Worm (Caenorhabditis elegans): ENCODE data around the gene tni-1.
A peak's percentile ranks its signal among the peaks of the same experiment; 100 is the strongest.

tni-1 gene

ce11 chrX:11364914-11365313 is 12.4 kb downstream of the tni-1 start:
- TF ChIP-seq hlh-11 (tag; optimal IDR thresholded peaks at IDR 0.05) (peak; percentile 4), lin-15B (tag; optimal IDR thresholded peaks at IDR 0.05) (no peak), nhr-102 (tag; optimal IDR thresholded peaks at IDR 0.05) (no peak), daf-19 (GFP tag; conservative IDR thresholded peaks at IDR 0.05) (no peak), nhr-28 (tag; optimal IDR thresholded peaks at IDR 0.05) (peak; percentile 51), hlh-30 (tag; optimal IDR thresholded peaks at IDR 0.05; ENCODE audit: insufficient read depth) (no peak), unc-130 (GFP tag; optimal IDR thresholded peaks at IDR 0.05) (no peak), ceh-82 (tag; optimal IDR thresholded peaks at IDR 0.05) (no peak), dve-1 (tag; optimal IDR thresholded peaks at IDR 0.05; ENCODE audit: insufficient read depth) (peak; percentile 61), unc-39 (tag; optimal IDR thresholded peaks at IDR 0.05) (no peak), php-3 (GFP tag; IDR thresholded peaks at IDR 0.05) (peak; percentile 71), daf-16 (GFP tag; optimal IDR thresholded peaks at IDR 0.05) (no peak), daf-16 (tag; optimal IDR thresholded peaks at IDR 0.05) (peak; percentile 83)

- TF ChIP-seq nhr-76 (tag; optimal IDR thresholded peaks at IDR 0.05) = no peak
Measured at ce11 chrX:11357516-11357915, 19.8 kb downstream of the tni-1 start, which contains the start of gene pgp-4. TSS of gene pgp-4 (plus strand) at chrX:11357816.

- no peak for TF ChIP-seq nhr-48 (tag; optimal IDR thresholded peaks at IDR 0.05)
- peak in 1 of 2 experiments; percentile 94 for TF ChIP-seq unc-62 (GFP tag; optimal IDR thresholded peaks at IDR 0.05 in 1 of 2)
- TF ChIP-seq unc-62 (tag; optimal IDR thresholded peaks at IDR 0.05) = no peak
Measured at ce11 chrX:11355856-11356255, 21.4 kb downstream of the tni-1 start.

- TF ChIP-seq ces-1 (GFP tag; optimal IDR thresholded peaks at IDR 0.05) = no peak
- no peak for TF ChIP-seq mep-1 (tag; optimal IDR thresholded peaks at IDR 0.05)
- no peak for TF ChIP-seq sdz-12 (GFP tag; optimal IDR thresholded peaks at IDR 0.05)
- no peak for TF ChIP-seq nhr-41 (GFP tag; IDR thresholded peaks at IDR 0.05)
- no peak for TF ChIP-seq hif-1 (tag; optimal IDR thresholded peaks at IDR 0.05)
- no peak for TF ChIP-seq ZK546.5 (tag; optimal IDR thresholded peaks at IDR 0.05)
- TF ChIP-seq pqm-1 (tag; optimal IDR thresholded peaks at IDR 0.05) = no peak
- TF ChIP-seq tag-97 (GFP tag; IDR thresholded peaks at IDR 0.05) = no peak
- TF ChIP-seq ceh-20 (GFP tag; IDR thresholded peaks at IDR 0.05) = no peak
- no peak for TF ChIP-seq egl-27 (tag; optimal IDR thresholded peaks at IDR 0.05)
- TF ChIP-seq set-16 (GFP tag; IDR thresholded peaks at IDR 0.05) = no peak
- no peak for TF ChIP-seq daf-12 (tag; optimal IDR thresholded peaks at IDR 0.05)
- TF ChIP-seq ztf-7 (tag; optimal IDR thresholded peaks at IDR 0.05) = no peak
- TF ChIP-seq lir-3 (tag; optimal IDR thresholded peaks at IDR 0.05) = no peak
- no peak for TF ChIP-seq unc-130 (GFP tag; optimal IDR thresholded peaks at IDR 0.05)
- no peak for TF ChIP-seq F49E8.2 (tag; optimal IDR thresholded peaks at IDR 0.05; ENCODE audit: borderline replicate concordance)
- TF ChIP-seq zfp-3 (GFP tag; conservative IDR thresholded peaks at IDR 0.05) = no peak
- no peak for TF ChIP-seq nhr-6 (tag; optimal IDR thresholded peaks at IDR 0.05)
- TF ChIP-seq lin-39 (tag; optimal IDR thresholded peaks at IDR 0.05) = no peak
- TF ChIP-seq nhr-25 (tag; optimal IDR thresholded peaks at IDR 0.05; ENCODE audit: borderline replicate concordance, insufficient read depth) = no peak
Measured at ce11 chrX:11351856-11352255, 25.4 kb downstream of the tni-1 start, which contains the start of gene pgp-3. TSS of gene pgp-3 (plus strand) at chrX:11352156.

- TF ChIP-seq vab-7 (GFP tag; IDR thresholded peaks at IDR 0.05) = no peak
- TF ChIP-seq nhr-41 (GFP tag; IDR thresholded peaks at IDR 0.05) = no peak
- TF ChIP-seq hlh-11 (tag; optimal IDR thresholded peaks at IDR 0.05) = peak; percentile 59
- peak; percentile 26 for TF ChIP-seq nhr-77 (tag; optimal IDR thresholded peaks at IDR 0.05)
- TF ChIP-seq dmd-6 (GFP tag; IDR thresholded peaks at IDR 0.05) = peak; percentile 55; the same call in 1 of the 2 replicates
- no peak for TF ChIP-seq ceh-20 (GFP tag; IDR thresholded peaks at IDR 0.05)
- TF ChIP-seq D1046.2 (GFP tag; IDR thresholded peaks at IDR 0.05) = no peak
- TF ChIP-seq daf-16 (GFP tag; optimal IDR thresholded peaks at IDR 0.05) = no peak
- TF ChIP-seq daf-16 (tag; optimal IDR thresholded peaks at IDR 0.05) = peak; percentile 16
- no peak for TF ChIP-seq lin-39 (tag; optimal IDR thresholded peaks at IDR 0.05)
- TF ChIP-seq ama-1 (optimal IDR thresholded peaks at IDR 0.05) = no peak
- TF ChIP-seq nhr-10 (tag; optimal IDR thresholded peaks at IDR 0.05) = no peak
- TF ChIP-seq pqm-1 (tag; optimal IDR thresholded peaks at IDR 0.05) = peak; percentile 54
- peak; percentile 97 for TF ChIP-seq nhr-28 (tag; optimal IDR thresholded peaks at IDR 0.05)
Measured at ce11 chrX:11351288-11351687, 26.0 kb downstream of the tni-1 start.
